Fruit fly (Drosophila melanogaster): Measurements from ENCODE around the gene CG2202.
A peak's percentile ranks its signal among the peaks of the same experiment; 100 is the strongest.

Gene CG2202

dm6 chrX:10832369-10832768 is 16.2 kb upstream of the CG2202 start (continued):
- peak; percentile 21 for TF ChIP-seq Atf-2 (GFP tag; optimal IDR thresholded peaks at IDR 0.05)
- no peak for TF ChIP-seq tna (GFP tag; IDR thresholded peaks at IDR 0.05; ENCODE audit: partially characterized antibody)
- TF ChIP-seq CG15514 (GFP tag; optimal IDR thresholded peaks at IDR 0.05) = peak; percentile 48
- peak; percentile 6 for TF ChIP-seq Asciz (GFP tag; optimal IDR thresholded peaks at IDR 0.05)
- peak; percentile 27 for TF ChIP-seq CG10147 (GFP tag; optimal IDR thresholded peaks at IDR 0.05)
- no peak for TF ChIP-seq klu (GFP tag; IDR thresholded peaks at IDR 0.05)
- peak; percentile 22 for TF ChIP-seq CG11398 (GFP tag; optimal IDR thresholded peaks at IDR 0.05)
- TF ChIP-seq vfl (GFP tag; optimal IDR thresholded peaks at IDR 0.05) = peak; percentile 2
- no peak for TF ChIP-seq cas (GFP tag; IDR thresholded peaks at IDR 0.05)
- TF ChIP-seq kah (GFP tag; optimal IDR thresholded peaks at IDR 0.05) = no peak
- peak; percentile 57 for TF ChIP-seq CG10209 (GFP tag; optimal IDR thresholded peaks at IDR 0.05)
- peak; percentile 68 for TF ChIP-seq CG17361 (GFP tag; IDR thresholded peaks at IDR 0.05)
- peak; percentile 15 for TF ChIP-seq CG7556 (GFP tag; optimal IDR thresholded peaks at IDR 0.05)
- no peak for TF ChIP-seq CG17186 (GFP tag; optimal IDR thresholded peaks at IDR 0.05)
- TF ChIP-seq CG10959 (GFP tag; IDR thresholded peaks at IDR 0.05) = peak; percentile 57; the same call in 1 of the 2 replicates
- no peak for TF ChIP-seq tll (GFP tag; optimal IDR thresholded peaks at IDR 0.05)
- 0 out of 2 replicates have a peak, but pooled peaks have one; percentile 15 for TF ChIP-seq esg (GFP tag; conservative IDR thresholded peaks at IDR 0.05)
- no peak for TF ChIP-seq CG6683 (GFP tag; optimal IDR thresholded peaks at IDR 0.05)
- TF ChIP-seq nerfin-1 (tag; optimal IDR thresholded peaks at IDR 0.05) = no peak
- no peak; the same call in 1 of the 2 replicates for TF ChIP-seq gt (GFP tag; IDR thresholded peaks at IDR 0.05)
- no peak for TF ChIP-seq Hmx (GFP tag; optimal IDR thresholded peaks at IDR 0.05)
- TF ChIP-seq CG10431 (GFP tag; optimal IDR thresholded peaks at IDR 0.05) = peak; percentile 10
- no peak for TF ChIP-seq sd (tag; optimal IDR thresholded peaks at IDR 0.05)
- TF ChIP-seq Adf1 (GFP tag; IDR thresholded peaks at IDR 0.05) = no peak
- peak; percentile 44; the same call in 2 of the 3 replicates for TF ChIP-seq CG6791 (GFP tag; IDR thresholded peaks at IDR 0.05; ENCODE audit: partially characterized antibody)
- TF ChIP-seq CG2889 (GFP tag; IDR thresholded peaks at IDR 0.05) = no peak
- peak; percentile 58 for TF ChIP-seq kay (GFP tag; optimal IDR thresholded peaks at IDR 0.05)
- TF ChIP-seq btn (GFP tag; optimal IDR thresholded peaks at IDR 0.05) = no peak
- TF ChIP-seq Max (GFP tag; optimal IDR thresholded peaks at IDR 0.05) = peak; percentile 6
- no peak for TF ChIP-seq Scr (GFP tag; IDR thresholded peaks at IDR 0.05; ENCODE audit: partially characterized antibody)
- no peak for TF ChIP-seq Poxn (GFP tag; IDR thresholded peaks at IDR 0.05)
- TF ChIP-seq Dip2 (GFP tag; IDR thresholded peaks at IDR 0.05) = no peak
- TF ChIP-seq HLHmδ (GFP tag; optimal IDR thresholded peaks at IDR 0.05) = no peak
- TF ChIP-seq CG16813 (GFP tag; IDR thresholded peaks at IDR 0.05; ENCODE audit: partially characterized antibody) = no peak
- no peak for TF ChIP-seq gcm (GFP tag; optimal IDR thresholded peaks at IDR 0.05)
- peak; percentile 29 to 60 for TF ChIP-seq Hr51 (GFP tag; optimal IDR thresholded peaks at IDR 0.05)
- TF ChIP-seq CG10565 (GFP tag; optimal IDR thresholded peaks at IDR 0.05) = no peak
- peak; percentile 77; the same call in 2 of the 3 replicates for TF ChIP-seq ase (GFP tag; IDR thresholded peaks at IDR 0.05)
- no peak for TF ChIP-seq Kr (GFP tag; optimal IDR thresholded peaks at IDR 0.05)
- TF ChIP-seq CG5245 (GFP tag; optimal IDR thresholded peaks at IDR 0.05) = peak; percentile 81
- peak; percentile 67 for TF ChIP-seq Ptx1 (GFP tag; IDR thresholded peaks at IDR 0.05)
- peak; percentile 71 for TF ChIP-seq Bgb (GFP tag; IDR thresholded peaks at IDR 0.05; ENCODE audit: partially characterized antibody)
- peak; percentile 20 for TF ChIP-seq Blimp-1 (GFP tag; optimal IDR thresholded peaks at IDR 0.05)
- TF ChIP-seq wek (GFP tag; optimal IDR thresholded peaks at IDR 0.05) = no peak
- peak; percentile 20 for TF ChIP-seq CG13775 (GFP tag; optimal IDR thresholded peaks at IDR 0.05)
- no peak for TF ChIP-seq gfzf (GFP tag; optimal IDR thresholded peaks at IDR 0.05)
- TF ChIP-seq knrl (GFP tag; IDR thresholded peaks at IDR 0.05; ENCODE audit: partially characterized antibody) = peak; percentile 38; the same call in 1 of the 3 replicates
- TF ChIP-seq ap (GFP tag; IDR thresholded peaks at IDR 0.05) = peak; percentile 29; the same call in 1 of the 2 replicates
- TF ChIP-seq dati (GFP tag; IDR thresholded peaks at IDR 0.05) = 0 out of 2 replicates have a peak, but pooled peaks have one; percentile 6
